Worm (Caenorhabditis elegans) whole organism, L4 larva: ENCODE results near the gene sra-33.

Experiments
- D1046.2 ChIP-seq: fragments of 200-800 bp; sonication (Bioruptor generic); IDR thresholded peaks from 2 replicates; pipeline ENCODE4 v1.3.6; 2022; ENCODE audit warnings: missing genetic modification characterization, missing compliant biosample characterization
- F26F4.8 ChIP-seq: fragments of 200-800 bp; sonication (Bioruptor generic); conservative IDR thresholded peaks from 2 replicates; pipeline ENCODE4 v1.3.6; 2022; ENCODE audit warnings: missing genetic modification characterization, missing compliant biosample characterization
- F49E8.2 ChIP-seq: sonication (generic microtip); optimal IDR thresholded peaks from 2 replicates; lab custom pipeline; 2016; ENCODE audit warnings: missing compliant biosample characterization, mild to moderate bottlenecking, missing genetic modification characterization, borderline replicate concordance
- R02D3.7 ChIP-seq: fragments of 150-350 bp; sonication (generic microtip); optimal IDR thresholded peaks from 3 replicates; lab custom pipeline; 2014; ENCODE audit warnings: missing biosample characterization, missing genetic modification characterization
- Y48G9A.11 ChIP-seq: fragments of 200-800 bp; sonication (Bioruptor generic); IDR thresholded peaks from 2 replicates; pipeline ENCODE4 v1.3.6; 2022; ENCODE audit warnings: missing genetic modification reagents, missing genetic modification characterization, missing compliant biosample characterization
- Y5F2A.4 ChIP-seq: fragments of 200-800 bp; sonication (Bioruptor generic); optimal IDR thresholded peaks from 2 replicates; lab custom pipeline; 2018; ENCODE audit warnings: mild to moderate bottlenecking, missing genetic modification characterization, missing compliant biosample characterization
- Y75B8A.6 ChIP-seq: fragments of 200-800 bp; sonication (Bioruptor generic); IDR thresholded peaks from 2 replicates; pipeline ENCODE4 v1.3.6; 2022; ENCODE audit warnings: missing genetic modification reagents, missing genetic modification characterization, missing compliant biosample characterization
- aha-1 ChIP-seq: fragments of 150-350 bp; peaks from one replicate; lab custom pipeline; 2014; ENCODE audit warnings: missing biosample characterization, missing genetic modification characterization
- arid-1 ChIP-seq: fragments of 200-800 bp; sonication (Bioruptor generic); conservative IDR thresholded peaks from 2 replicates; pipeline ENCODE4 v1.3.6; 2022; ENCODE audit warnings: missing genetic modification reagents, missing genetic modification characterization, missing compliant biosample characterization
- attf-4 ChIP-seq: sonication (generic microtip); optimal IDR thresholded peaks from 3 replicates; lab custom pipeline; 2017; ENCODE audit warnings: missing biosample characterization, missing genetic modification characterization
- ceh-28 ChIP-seq: fragments of 150-350 bp; optimal IDR thresholded peaks from 2 replicates; lab custom pipeline; 2014; ENCODE audit warnings: missing biosample characterization, missing genetic modification reagents, missing genetic modification characterization
- ceh-32 ChIP-seq: sonication (generic microtip); optimal IDR thresholded peaks from 2 replicates; lab custom pipeline; 2016; ENCODE audit warnings: mild to moderate bottlenecking, missing genetic modification characterization, missing compliant biosample characterization; ENCODE audit not compliant: poor library complexity
- ceh-62 ChIP-seq: sonication (generic microtip); optimal IDR thresholded peaks from 2 replicates; lab custom pipeline; 2017; ENCODE audit warnings: missing biosample characterization, missing genetic modification characterization
- ces-1 ChIP-seq: fragments of 150-350 bp; sonication (generic microtip); optimal IDR thresholded peaks from 4 replicates; lab custom pipeline; 2014; ENCODE audit warnings: missing biosample characterization, missing genetic modification reagents, missing genetic modification characterization
- ctbp-1 ChIP-seq: fragments of 200-800 bp; sonication (Bioruptor generic); IDR thresholded peaks from 2 replicates; pipeline ENCODE4 v1.3.6; 2022; ENCODE audit warnings: missing genetic modification reagents, missing genetic modification characterization, missing compliant biosample characterization
- daf-16 ChIP-seq, 3 experiments: sonication (generic microtip); optimal IDR thresholded peaks; 2 replicates each; lab custom pipeline; 2016 to 2017; ENCODE audit warnings: missing genetic modification characterization in 3 of 3, missing genetic modification reagents in 3 of 3, mild to moderate bottlenecking in 2 of 3, missing compliant biosample characterization in 2 of 3, missing biosample characterization in 1 of 3, moderate library complexity in 1 of 3
- daf-19 ChIP-seq: fragments of 200-800 bp; sonication (Bioruptor generic); conservative IDR thresholded peaks from 2 replicates; pipeline ENCODE4 v1.3.6; 2022; ENCODE audit warnings: missing genetic modification characterization, missing compliant biosample characterization
- dmd-8 ChIP-seq: fragments of 200-800 bp; sonication (Bioruptor generic); IDR thresholded peaks from 2 replicates; pipeline ENCODE4 v1.3.6; 2022; ENCODE audit warnings: missing genetic modification characterization, missing compliant biosample characterization
- dmd-9 ChIP-seq: fragments of 200-800 bp; sonication (Bioruptor generic); IDR thresholded peaks from 2 replicates; pipeline ENCODE4 v1.3.6; 2022; ENCODE audit warnings: missing genetic modification reagents, missing genetic modification characterization, missing compliant biosample characterization
- gei-8 ChIP-seq: fragments of 200-800 bp; sonication (Bioruptor generic); optimal IDR thresholded peaks from 2 replicates; lab custom pipeline; 2018; ENCODE audit warnings: mild to moderate bottlenecking, missing genetic modification characterization, missing compliant biosample characterization
- hlh-11 ChIP-seq: fragments of 200-800 bp; sonication (Bioruptor generic); optimal IDR thresholded peaks from 2 replicates; lab custom pipeline; 2018; ENCODE audit warnings: mild to moderate bottlenecking, missing genetic modification characterization, missing compliant biosample characterization
- lin-1 ChIP-seq: fragments of 200-800 bp; sonication (Bioruptor generic); IDR thresholded peaks from 2 replicates; pipeline ENCODE4 v1.3.6; 2022; ENCODE audit warnings: missing genetic modification reagents, missing genetic modification characterization, missing compliant biosample characterization
- lin-38 ChIP-seq: fragments of 200-800 bp; sonication (Bioruptor generic); IDR thresholded peaks from 2 replicates; pipeline ENCODE4 v1.3.6; 2022; ENCODE audit warnings: missing genetic modification reagents, missing genetic modification characterization, missing compliant biosample characterization
- lsy-2 ChIP-seq, 2 experiments: fragments of 150-350 bp in 1 of 2; sonication (generic microtip) in 1 of 2; optimal IDR thresholded peaks; 2 replicates each; lab custom pipeline; 2014 to 2017; ENCODE audit warnings: missing biosample characterization in 2 of 2, missing genetic modification characterization in 2 of 2
- mxl-2 ChIP-seq: fragments of 200-800 bp; sonication (Bioruptor generic); conservative IDR thresholded peaks from 2 replicates; pipeline ENCODE4 v1.3.6; 2022; ENCODE audit warnings: missing genetic modification reagents, missing genetic modification characterization, missing compliant biosample characterization
- nhr-10 ChIP-seq: fragments of 150-350 bp; optimal IDR thresholded peaks from 2 replicates; lab custom pipeline; 2014; ENCODE audit warnings: missing biosample characterization, missing genetic modification characterization
- nhr-102 ChIP-seq: sonication (generic microtip); optimal IDR thresholded peaks from 2 replicates; lab custom pipeline; 2016; ENCODE audit warnings: mild to moderate bottlenecking, missing genetic modification characterization, moderate library complexity, missing compliant biosample characterization
- nhr-11 ChIP-seq: fragments of 150-350 bp; optimal IDR thresholded peaks from 2 replicates; lab custom pipeline; 2014; ENCODE audit warnings: missing biosample characterization, missing genetic modification characterization
- nhr-48 ChIP-seq: sonication (generic microtip); optimal IDR thresholded peaks from 2 replicates; lab custom pipeline; 2016; ENCODE audit warnings: mild to moderate bottlenecking, missing genetic modification characterization, missing compliant biosample characterization
- nhr-6 ChIP-seq: fragments of 150-350 bp; optimal IDR thresholded peaks from 2 replicates; lab custom pipeline; 2014; ENCODE audit warnings: missing biosample characterization, missing genetic modification characterization
- php-3 ChIP-seq: fragments of 200-800 bp; sonication (Bioruptor generic); IDR thresholded peaks from 2 replicates; pipeline ENCODE4 v1.3.6; 2022; ENCODE audit warnings: missing genetic modification reagents, missing genetic modification characterization, missing compliant biosample characterization
- rbr-2 ChIP-seq: sonication (generic microtip); optimal IDR thresholded peaks from 2 replicates; lab custom pipeline; 2016; ENCODE audit warnings: missing genotype, missing genetic modification characterization, missing compliant biosample characterization
- set-16 ChIP-seq: fragments of 200-800 bp; sonication (Bioruptor generic); IDR thresholded peaks from 2 replicates; pipeline ENCODE4 v1.3.6; 2022; ENCODE audit warnings: missing genetic modification reagents, missing genetic modification characterization, missing compliant biosample characterization
- snpc-1.2 ChIP-seq: fragments of 200-800 bp; sonication (Bioruptor generic); IDR thresholded peaks from 2 replicates; pipeline ENCODE4 v1.3.6; 2022; ENCODE audit warnings: missing genetic modification reagents, missing genetic modification characterization, missing compliant biosample characterization
- snpc-4 ChIP-seq: fragments of 150-350 bp; optimal IDR thresholded peaks from 2 replicates; lab custom pipeline; 2014; ENCODE audit warnings: missing biosample characterization, missing genetic modification characterization
- spr-1 ChIP-seq: sonication (generic microtip); optimal IDR thresholded peaks from 2 replicates; lab custom pipeline; 2016; ENCODE audit warnings: mild to moderate bottlenecking, missing genetic modification characterization, missing compliant biosample characterization
- unc-62 ChIP-seq, 3 experiments: fragments of 150-350 bp in 1 of 3; sonication (generic microtip); optimal IDR thresholded peaks in 2 of 3; peaks in 1 of 3; 1 replicate in 1 of 3; 2 replicates in 2 of 3; lab custom pipeline; 2014 to 2017; ENCODE audit warnings: missing biosample characterization in 3 of 3, missing genetic modification characterization in 3 of 3, missing genetic modification reagents in 3 of 3, missing genotype in 1 of 3
- zfp-2 ChIP-seq: sonication (generic microtip); optimal IDR thresholded peaks from 2 replicates; lab custom pipeline; 2016; ENCODE audit warnings: mild to moderate bottlenecking, missing genetic modification characterization, missing compliant biosample characterization
- zfp-3 ChIP-seq: fragments of 200-800 bp; sonication (Bioruptor generic); conservative IDR thresholded peaks from 2 replicates; pipeline ENCODE4 v1.3.6; 2022; ENCODE audit warnings: missing genetic modification reagents, missing genetic modification characterization, missing compliant biosample characterization
- ztf-7 ChIP-seq: fragments of 150-350 bp; optimal IDR thresholded peaks from 2 replicates; lab custom pipeline; 2014; ENCODE audit warnings: missing biosample characterization, missing genetic modification characterization

Gene sra-33

DNA sequence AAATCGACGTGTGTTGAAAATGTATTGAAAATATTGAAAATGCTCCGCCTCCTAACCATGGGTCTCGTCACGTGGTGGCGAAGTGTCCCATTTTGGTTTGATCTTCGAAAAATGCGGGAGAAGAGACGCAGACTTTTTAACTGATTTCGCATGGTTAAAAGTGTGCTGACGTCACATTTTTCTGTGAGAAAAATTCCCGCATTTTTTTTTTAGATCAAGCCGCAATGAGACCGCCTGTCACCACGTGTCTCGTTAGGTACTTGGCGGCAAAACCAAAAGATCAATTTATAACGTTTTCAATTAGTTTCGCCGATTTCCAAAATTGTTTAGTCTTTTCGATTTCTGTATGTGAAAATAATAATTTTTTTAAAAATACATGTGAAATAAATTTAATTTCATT is 11.9 kb downstream of the sra-33 start:
- no peak for TF ChIP-seq zfp-2 (tag; lab: Kevin White, UChicago)
- TF ChIP-seq unc-62 (GFP tag; optimal IDR thresholded peaks at IDR 0.05 in 1 of 2; lab: Kevin White, UChicago): peak in 1 of 2 experiments; percentile 21
- no peak for TF ChIP-seq unc-62 (tag; optimal IDR thresholded peaks at IDR 0.05; lab: Kevin White, UChicago)
- TF ChIP-seq dmd-9 (GFP tag; lab: Robert Waterston, UW): no peak
- TF ChIP-seq Y75B8A.6 (GFP tag; lab: Robert Waterston, UW): 0 out of 2 replicates have a peak, but pooled peaks have one; percentile 22
- TF ChIP-seq F49E8.2 (tag; lab: Kevin White, UChicago): no peak

DNA sequence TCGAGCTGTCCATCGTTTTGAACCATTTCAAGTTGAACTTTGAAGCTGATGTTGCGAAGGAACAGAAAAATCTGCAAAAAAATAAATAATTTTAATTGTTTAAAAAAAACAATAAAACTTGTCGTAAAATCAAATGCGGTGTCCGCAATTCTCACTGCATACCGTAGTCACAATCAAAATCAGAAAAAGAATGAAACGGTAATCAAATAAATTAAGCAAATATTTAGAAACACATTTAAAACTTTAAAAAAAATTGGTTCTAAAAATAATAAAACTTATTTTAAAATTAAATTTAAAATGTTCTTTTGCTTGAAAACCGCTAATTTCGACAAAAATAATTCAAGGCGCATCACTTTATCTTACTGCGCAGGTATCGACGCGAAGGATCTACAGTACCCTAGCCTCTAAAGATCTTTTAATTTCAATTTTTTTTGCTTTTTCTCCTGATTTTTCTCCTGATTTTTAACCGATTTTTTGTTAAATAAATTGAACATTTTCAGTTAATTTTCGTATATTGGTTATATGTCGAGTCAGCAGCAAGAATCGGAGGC is 13.8 kb downstream of the sra-33 start, which contains the start of the genes B0304.4 and B0304.2:
Gene B0304.4, minus strand, starts transcription at position 101 of the 551 bp plus-strand sequence.
Gene B0304.2, plus strand, starts transcription at position 501 of the 551 bp plus-strand sequence.
- TF ChIP-seq gei-8 (GFP tag; lab: Kevin White, UChicago) (no peak), daf-19 (no peak), hlh-11 (tag; lab: Kevin White, UChicago) (no peak), attf-4 (tag; lab: Kevin White, UChicago) (no peak), dmd-8 (GFP tag; lab: Robert Waterston, UW) (no peak), Y5F2A.4 (GFP tag; lab: Kevin White, UChicago) (no peak), ceh-32 (tag; lab: Kevin White, UChicago) (no peak), nhr-6 (tag; lab: Kevin White, UChicago) (no peak), ztf-7 (tag; lab: Kevin White, UChicago) (no peak), D1046.2 (GFP tag; lab: Robert Waterston, UW) (no peak), lin-38 (no peak), nhr-102 (tag; lab: Kevin White, UChicago) (no peak), php-3 (no peak), snpc-4 (tag; lab: Kevin White, UChicago) (no peak), zfp-2 (tag; lab: Kevin White, UChicago) (no peak), snpc-1.2 (GFP tag; lab: Robert Waterston, UW) (no peak)

DNA sequence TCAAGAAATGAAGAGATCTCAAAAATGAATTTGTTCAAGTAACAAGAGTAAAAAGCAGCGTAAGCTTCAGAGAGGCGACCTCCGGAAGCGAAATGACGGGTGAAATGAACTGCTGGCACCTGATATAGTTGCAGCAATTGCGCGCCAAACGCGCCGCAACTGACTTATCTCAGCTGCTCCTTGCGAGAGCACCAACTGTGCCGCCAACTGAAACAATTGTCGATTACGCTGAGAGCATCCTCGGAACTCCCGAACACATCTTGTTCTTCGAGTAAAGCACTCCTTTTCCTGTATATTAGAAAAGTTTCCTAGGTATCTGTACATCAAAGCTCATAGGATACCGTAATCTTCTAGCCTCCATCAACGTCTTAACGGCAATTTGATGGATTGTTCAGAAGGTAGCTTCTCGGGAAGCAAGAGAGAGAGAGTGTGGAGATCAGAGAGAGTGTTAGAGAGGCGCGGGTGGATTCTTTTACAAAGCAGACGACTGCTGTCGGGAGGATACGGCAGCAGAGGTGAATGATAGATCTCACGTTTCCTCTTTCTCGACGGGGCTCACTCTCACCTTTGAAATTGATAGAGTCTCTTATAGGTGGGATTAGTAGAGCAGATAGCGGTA is 17.0 kb downstream of the sra-33 start:
- TF ChIP-seq spr-1: no peak
- TF ChIP-seq mxl-2 (GFP tag; lab: Robert Waterston, UW): no peak
- no peak for TF ChIP-seq lin-1
- 0 out of 2 replicates have a peak, but pooled peaks have one; percentile 21 for TF ChIP-seq ctbp-1 (GFP tag; lab: Robert Waterston, UW)
- TF ChIP-seq nhr-48 (tag; lab: Kevin White, UChicago): no peak
- TF ChIP-seq ceh-32 (tag; lab: Kevin White, UChicago): no peak
- peak in 1 of 2 experiments; percentile 4 for TF ChIP-seq unc-62 (GFP tag; optimal IDR thresholded peaks at IDR 0.05 in 1 of 2; lab: Kevin White, UChicago)
- no peak for TF ChIP-seq unc-62 (tag; optimal IDR thresholded peaks at IDR 0.05; lab: Kevin White, UChicago)
- peak; percentile 60 for TF ChIP-seq hlh-11 (tag; lab: Kevin White, UChicago)
- 0 out of 2 replicates have a peak, but pooled peaks have one; percentile 8 for TF ChIP-seq set-16 (GFP tag; lab: Robert Waterston, UW)
- TF ChIP-seq nhr-11 (tag; lab: Kevin White, UChicago): peak; percentile 18

DNA sequence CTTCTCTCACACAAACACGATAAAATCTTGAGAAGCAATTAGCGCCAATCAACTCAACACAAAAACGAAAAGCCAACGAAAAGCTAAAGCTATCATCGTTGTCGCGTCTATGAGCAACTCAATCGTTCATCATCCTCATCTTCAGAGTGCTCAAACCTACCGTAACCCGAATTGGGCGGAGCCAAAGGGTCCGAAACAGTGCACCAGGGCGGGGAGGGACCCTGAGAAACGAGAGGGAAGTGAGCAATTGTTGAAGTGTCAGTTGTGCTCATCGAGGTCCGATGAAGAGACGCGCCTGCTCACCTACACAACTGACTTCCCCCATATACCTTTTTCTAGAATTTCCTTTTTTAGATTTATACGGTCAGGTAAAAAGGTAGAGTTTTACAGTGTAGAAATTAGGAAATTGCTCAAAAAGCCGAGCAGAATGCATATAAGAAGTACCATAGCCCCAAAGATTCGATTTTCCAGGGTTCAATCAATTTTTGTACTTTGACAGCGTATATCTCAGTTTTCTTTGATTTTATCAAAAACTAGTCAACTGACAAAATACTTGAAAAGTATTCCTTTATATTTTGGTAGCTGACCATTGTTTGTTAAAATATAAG is 18.6 kb downstream of the sra-33 start, which contains the start of gene hlh-1:
Gene hlh-1, plus strand, starts transcription at position 275 of the 608 bp plus-strand sequence.
- TF ChIP-seq nhr-10 (tag; lab: Kevin White, UChicago) (no peak), hlh-11 (tag; lab: Kevin White, UChicago) (peak; percentile 47), zfp-3 (GFP tag; lab: Robert Waterston, UW) (no peak), snpc-1.2 (GFP tag; lab: Robert Waterston, UW) (no peak), F26F4.8 (GFP tag; lab: Robert Waterston, UW) (no peak), ceh-28 (tag; lab: Kevin White, UChicago) (no peak), rbr-2 (tag; lab: Kevin White, UChicago) (no peak), Y48G9A.11 (no peak), daf-16 (GFP tag; optimal IDR thresholded peaks at IDR 0.05; lab: Kevin White, UChicago) (peak in 1 of 2 experiments; percentile 57), daf-16 (tag; optimal IDR thresholded peaks at IDR 0.05; lab: Kevin White, UChicago) (no peak), snpc-4 (tag; lab: Kevin White, UChicago) (no peak), R02D3.7 (tag; lab: Kevin White, UChicago) (no peak), mxl-2 (GFP tag; lab: Robert Waterston, UW) (no peak), ces-1 (no peak), arid-1 (GFP tag; lab: Robert Waterston, UW) (no peak), aha-1 (tag; lab: Kevin White, UChicago) (peak; percentile 68), ceh-62 (tag; lab: Kevin White, UChicago) (no peak), nhr-102 (tag; lab: Kevin White, UChicago) (no peak), unc-62 (GFP tag; optimal IDR thresholded peaks at IDR 0.05 in 1 of 2; lab: Kevin White, UChicago) (peak in 1 of 2 experiments; percentile 84), unc-62 (tag; optimal IDR thresholded peaks at IDR 0.05; lab: Kevin White, UChicago) (no peak), set-16 (GFP tag; lab: Robert Waterston, UW) (peak; percentile 25; the same call in 1 of the 2 replicates), lsy-2 (tag; optimal IDR thresholded peaks at IDR 0.05; lab: Kevin White, UChicago) (peak in 1 of 2 experiments; percentile 46)
